Worm (Caenorhabditis elegans): ENCODE measurements around the gene Y50D7A.10.

The Y50D7A.10 gene

ce11 chrIII:354545-355460 lies 39.5 kb downstream of the Y50D7A.10 start, which contains the start of gene gei-4:
TSS of gene gei-4 (minus strand) at chrIII:354800.
- TF ChIP-seq sptf-1 (tag; optimal IDR thresholded peaks at IDR 0.05), result no peak
- TF ChIP-seq M03D4.4 (tag; optimal IDR thresholded peaks at IDR 0.05), result peak; percentile 14
- TF ChIP-seq snpc-4 (tag; optimal IDR thresholded peaks at IDR 0.05), result no peak
- no peak for TF ChIP-seq sem-2 (GFP tag; optimal IDR thresholded peaks at IDR 0.05)
- no peak for TF ChIP-seq zip-8 (tag; optimal IDR thresholded peaks at IDR 0.05)
- peak; percentile 58 for TF ChIP-seq ceh-39 (tag; optimal IDR thresholded peaks at IDR 0.05)
- TF ChIP-seq mep-1 (tag; optimal IDR thresholded peaks at IDR 0.05), result peak; percentile 18
- peak; percentile 79 for TF ChIP-seq unc-120 (tag; optimal IDR thresholded peaks at IDR 0.05; ENCODE audit: poor library complexity, severe bottlenecking)
- TF ChIP-seq ham-2 (GFP tag; optimal IDR thresholded peaks at IDR 0.05), result peak; percentile 95
- TF ChIP-seq bed-3 (GFP tag; optimal IDR thresholded peaks at IDR 0.05), result no peak
- TF ChIP-seq elt-3 (tag; optimal IDR thresholded peaks at IDR 0.05), result no peak
- peak; percentile 36 for TF ChIP-seq nhr-76 (tag; optimal IDR thresholded peaks at IDR 0.05)
- no peak for TF ChIP-seq lin-32 (GFP tag; optimal IDR thresholded peaks at IDR 0.05)
- TF ChIP-seq ceh-43 (GFP tag; optimal IDR thresholded peaks at IDR 0.05), result no peak
- TF ChIP-seq nhr-12 (tag; optimal IDR thresholded peaks at IDR 0.05), result peak; percentile 50
- peak; percentile 86 for TF ChIP-seq unc-39 (tag; optimal IDR thresholded peaks at IDR 0.05)
- peak; percentile 46 for TF ChIP-seq lsy-2 (tag; optimal IDR thresholded peaks at IDR 0.05)
- peak; percentile 43 for TF ChIP-seq pha-4 (tag; optimal IDR thresholded peaks at IDR 0.05)
- TF ChIP-seq ces-1 (GFP tag; optimal IDR thresholded peaks at IDR 0.05), result peak; percentile 81
- peak; percentile 77 for TF ChIP-seq ztf-11 (tag; optimal IDR thresholded peaks at IDR 0.05)
- TF ChIP-seq mab-5 (tag; optimal IDR thresholded peaks at IDR 0.05), result peak; percentile 37
- no peak for TF ChIP-seq tbx-8 (GFP tag; optimal IDR thresholded peaks at IDR 0.05)
- no peak for TF ChIP-seq ceh-83 (GFP tag; optimal IDR thresholded peaks at IDR 0.05)
- peak; percentile 70 for TF ChIP-seq drap-1 (GFP tag; optimal IDR thresholded peaks at IDR 0.05)
- no peak for TF ChIP-seq elt-1 (tag; optimal IDR thresholded peaks at IDR 0.05; ENCODE audit: borderline replicate concordance, insufficient read depth)
- TF ChIP-seq nhr-28 (tag; optimal IDR thresholded peaks at IDR 0.05), result no peak
- peak; percentile 74 for TF ChIP-seq mls-2 (tag; optimal IDR thresholded peaks at IDR 0.05)
- TF ChIP-seq nhr-2 (tag; optimal IDR thresholded peaks at IDR 0.05), result peak; percentile 33
- no peak for TF ChIP-seq blmp-1 (tag; optimal IDR thresholded peaks at IDR 0.05)
- TF ChIP-seq cnd-1 (tag; optimal IDR thresholded peaks at IDR 0.05), result peak; percentile 43
- peak; percentile 16 for TF ChIP-seq lin-13 (tag; optimal IDR thresholded peaks at IDR 0.05)
- TF ChIP-seq unc-62 (GFP tag; optimal IDR thresholded peaks at IDR 0.05), result peak; percentile 87
- no peak for TF ChIP-seq nhr-237 (tag; optimal IDR thresholded peaks at IDR 0.05)
- peak; percentile 15 for TF ChIP-seq hlh-1 (tag; optimal IDR thresholded peaks at IDR 0.05)

- no peak for TF ChIP-seq blmp-1 (tag; optimal IDR thresholded peaks at IDR 0.05)
- TF ChIP-seq snpc-4 (tag; optimal IDR thresholded peaks at IDR 0.05), result no peak
- TF ChIP-seq zip-8 (tag; optimal IDR thresholded peaks at IDR 0.05), result peak; percentile 38
- TF ChIP-seq M03D4.4 (tag; optimal IDR thresholded peaks at IDR 0.05), result no peak
Observed at ce11 chrIII:356906-357901, 41.9 kb downstream of the Y50D7A.10 start.

- TF ChIP-seq zip-8 (tag; optimal IDR thresholded peaks at IDR 0.05) (peak; percentile 99), mls-2 (tag; optimal IDR thresholded peaks at IDR 0.05) (no peak)
Observed at ce11 chrIII:358106-358505, 42.8 kb downstream of the Y50D7A.10 start.

Measured in whole organism, mixed stage, embryonic.